Worm (Caenorhabditis elegans): Measurements from ENCODE around the gene bus-8B.

bus-8B gene

ce11 chrX:5465631-5466030 is 27.5 kb upstream of the bus-8B start:
- TF ChIP-seq bed-3 (GFP tag; optimal IDR thresholded peaks at IDR 0.05) (no peak), lsy-2 (tag; optimal IDR thresholded peaks at IDR 0.05) (no peak), tbx-8 (GFP tag; optimal IDR thresholded peaks at IDR 0.05) (no peak), ces-1 (GFP tag; optimal IDR thresholded peaks at IDR 0.05) (no peak), lin-32 (GFP tag; optimal IDR thresholded peaks at IDR 0.05) (no peak), nhr-12 (tag; optimal IDR thresholded peaks at IDR 0.05) (no peak), unc-62 (GFP tag; optimal IDR thresholded peaks at IDR 0.05) (no peak), ceh-83 (GFP tag; optimal IDR thresholded peaks at IDR 0.05) (no peak), flh-1 (GFP tag; optimal IDR thresholded peaks at IDR 0.05) (no peak), mep-1 (tag; optimal IDR thresholded peaks at IDR 0.05) (no peak), drap-1 (GFP tag; optimal IDR thresholded peaks at IDR 0.05) (no peak), lin-13 (tag; optimal IDR thresholded peaks at IDR 0.05) (no peak)

- TF ChIP-seq mls-2 (tag; optimal IDR thresholded peaks at IDR 0.05) (no peak), ceh-43 (GFP tag; optimal IDR thresholded peaks at IDR 0.05) (no peak), cnd-1 (tag; optimal IDR thresholded peaks at IDR 0.05) (no peak), nhr-2 (tag; optimal IDR thresholded peaks at IDR 0.05) (no peak), blmp-1 (tag; optimal IDR thresholded peaks at IDR 0.05) (no peak), flh-1 (GFP tag; optimal IDR thresholded peaks at IDR 0.05) (no peak), unc-120 (tag; optimal IDR thresholded peaks at IDR 0.05; ENCODE audit: poor library complexity, severe bottlenecking) (no peak), nhr-28 (tag; optimal IDR thresholded peaks at IDR 0.05) (no peak), nhr-12 (tag; optimal IDR thresholded peaks at IDR 0.05) (no peak), ceh-39 (tag; optimal IDR thresholded peaks at IDR 0.05) (no peak), mep-1 (tag; optimal IDR thresholded peaks at IDR 0.05) (no peak), snpc-4 (tag; optimal IDR thresholded peaks at IDR 0.05) (no peak), unc-62 (GFP tag; optimal IDR thresholded peaks at IDR 0.05) (no peak), lin-32 (GFP tag; optimal IDR thresholded peaks at IDR 0.05) (no peak), elt-1 (tag; optimal IDR thresholded peaks at IDR 0.05; ENCODE audit: borderline replicate concordance, insufficient read depth) (no peak)
These were observed 27.0 kb upstream of the bus-8B start for ce11 chrX:5466149-5466548.

ce11 chrX:5467308-5467707 is 25.8 kb upstream of the bus-8B start:
- no peak for TF ChIP-seq zip-8 (tag; optimal IDR thresholded peaks at IDR 0.05)
- TF ChIP-seq lin-13 (tag; optimal IDR thresholded peaks at IDR 0.05) = no peak
- TF ChIP-seq nhr-28 (tag; optimal IDR thresholded peaks at IDR 0.05) = no peak
- no peak for TF ChIP-seq ceh-83 (GFP tag; optimal IDR thresholded peaks at IDR 0.05)
- TF ChIP-seq lsy-2 (tag; optimal IDR thresholded peaks at IDR 0.05) = no peak
- TF ChIP-seq ztf-11 (tag; optimal IDR thresholded peaks at IDR 0.05) = no peak
- no peak for TF ChIP-seq mls-2 (tag; optimal IDR thresholded peaks at IDR 0.05)
- TF ChIP-seq ham-2 (GFP tag; optimal IDR thresholded peaks at IDR 0.05) = no peak
- TF ChIP-seq pha-4 (tag; optimal IDR thresholded peaks at IDR 0.05) = no peak
- TF ChIP-seq nhr-76 (tag; optimal IDR thresholded peaks at IDR 0.05) = no peak

ce11 chrX:5467820-5468270 is 25.3 kb upstream of the bus-8B start, which contains the start of gene dpyd-1:
Gene dpyd-1, plus strand, starts transcription at chrX:5467870.
- TF ChIP-seq nhr-76 (tag; optimal IDR thresholded peaks at IDR 0.05) (no peak), nhr-2 (tag; optimal IDR thresholded peaks at IDR 0.05) (no peak), ces-1 (GFP tag; optimal IDR thresholded peaks at IDR 0.05) (no peak), tbx-8 (GFP tag; optimal IDR thresholded peaks at IDR 0.05) (no peak), cnd-1 (tag; optimal IDR thresholded peaks at IDR 0.05) (no peak), unc-120 (tag; optimal IDR thresholded peaks at IDR 0.05; ENCODE audit: poor library complexity, severe bottlenecking) (no peak), ceh-83 (GFP tag; optimal IDR thresholded peaks at IDR 0.05) (no peak), nhr-12 (tag; optimal IDR thresholded peaks at IDR 0.05) (no peak)

ce11 chrX:5470111-5470745 is 22.9 kb upstream of the bus-8B start:
- TF ChIP-seq elt-1 (tag; optimal IDR thresholded peaks at IDR 0.05; ENCODE audit: borderline replicate concordance, insufficient read depth) = peak; percentile 40
- no peak for TF ChIP-seq snpc-4 (tag; optimal IDR thresholded peaks at IDR 0.05)
- TF ChIP-seq nhr-237 (tag; optimal IDR thresholded peaks at IDR 0.05) = no peak
- no peak for TF ChIP-seq nhr-12 (tag; optimal IDR thresholded peaks at IDR 0.05)
- no peak for TF ChIP-seq flh-1 (GFP tag; optimal IDR thresholded peaks at IDR 0.05)
- TF ChIP-seq mls-2 (tag; optimal IDR thresholded peaks at IDR 0.05) = no peak

- TF ChIP-seq nhr-2 (tag; optimal IDR thresholded peaks at IDR 0.05) (peak; percentile 88), nhr-12 (tag; optimal IDR thresholded peaks at IDR 0.05) (peak; percentile 17), hlh-1 (tag; optimal IDR thresholded peaks at IDR 0.05) (peak; percentile 86), pha-4 (tag; optimal IDR thresholded peaks at IDR 0.05) (peak; percentile 93), lin-32 (GFP tag; optimal IDR thresholded peaks at IDR 0.05) (no peak), flh-1 (GFP tag; optimal IDR thresholded peaks at IDR 0.05) (no peak), drap-1 (GFP tag; optimal IDR thresholded peaks at IDR 0.05) (peak; percentile 69), tbx-8 (GFP tag; optimal IDR thresholded peaks at IDR 0.05) (peak; percentile 54), unc-120 (tag; optimal IDR thresholded peaks at IDR 0.05; ENCODE audit: poor library complexity, severe bottlenecking) (peak; percentile 41), mep-1 (tag; optimal IDR thresholded peaks at IDR 0.05) (peak; percentile 24), ces-1 (GFP tag; optimal IDR thresholded peaks at IDR 0.05) (no peak), lin-13 (tag; optimal IDR thresholded peaks at IDR 0.05) (peak; percentile 84), elt-1 (tag; optimal IDR thresholded peaks at IDR 0.05; ENCODE audit: borderline replicate concordance, insufficient read depth) (peak; percentile 63), ztf-11 (tag; optimal IDR thresholded peaks at IDR 0.05) (peak; percentile 54), nhr-28 (tag; optimal IDR thresholded peaks at IDR 0.05) (no peak), lsy-2 (tag; optimal IDR thresholded peaks at IDR 0.05) (no peak), bed-3 (GFP tag; optimal IDR thresholded peaks at IDR 0.05) (no peak), unc-62 (GFP tag; optimal IDR thresholded peaks at IDR 0.05) (peak; percentile 72), blmp-1 (tag; optimal IDR thresholded peaks at IDR 0.05) (no peak), nhr-76 (tag; optimal IDR thresholded peaks at IDR 0.05) (no peak), mab-5 (tag; optimal IDR thresholded peaks at IDR 0.05) (no peak), ceh-43 (GFP tag; optimal IDR thresholded peaks at IDR 0.05) (no peak), elt-3 (tag; optimal IDR thresholded peaks at IDR 0.05) (no peak), zip-8 (tag; optimal IDR thresholded peaks at IDR 0.05) (no peak), nhr-237 (tag; optimal IDR thresholded peaks at IDR 0.05) (no peak), sptf-1 (tag; optimal IDR thresholded peaks at IDR 0.05) (peak; percentile 74), unc-39 (tag; optimal IDR thresholded peaks at IDR 0.05) (peak; percentile 41), ceh-39 (tag; optimal IDR thresholded peaks at IDR 0.05) (no peak)
These were observed 18.0 kb upstream of the bus-8B start for ce11 chrX:5475164-5475576.
